Fruit fly (Drosophila melanogaster): ENCODE results near the gene P5cr.

The P5cr gene

DNA sequence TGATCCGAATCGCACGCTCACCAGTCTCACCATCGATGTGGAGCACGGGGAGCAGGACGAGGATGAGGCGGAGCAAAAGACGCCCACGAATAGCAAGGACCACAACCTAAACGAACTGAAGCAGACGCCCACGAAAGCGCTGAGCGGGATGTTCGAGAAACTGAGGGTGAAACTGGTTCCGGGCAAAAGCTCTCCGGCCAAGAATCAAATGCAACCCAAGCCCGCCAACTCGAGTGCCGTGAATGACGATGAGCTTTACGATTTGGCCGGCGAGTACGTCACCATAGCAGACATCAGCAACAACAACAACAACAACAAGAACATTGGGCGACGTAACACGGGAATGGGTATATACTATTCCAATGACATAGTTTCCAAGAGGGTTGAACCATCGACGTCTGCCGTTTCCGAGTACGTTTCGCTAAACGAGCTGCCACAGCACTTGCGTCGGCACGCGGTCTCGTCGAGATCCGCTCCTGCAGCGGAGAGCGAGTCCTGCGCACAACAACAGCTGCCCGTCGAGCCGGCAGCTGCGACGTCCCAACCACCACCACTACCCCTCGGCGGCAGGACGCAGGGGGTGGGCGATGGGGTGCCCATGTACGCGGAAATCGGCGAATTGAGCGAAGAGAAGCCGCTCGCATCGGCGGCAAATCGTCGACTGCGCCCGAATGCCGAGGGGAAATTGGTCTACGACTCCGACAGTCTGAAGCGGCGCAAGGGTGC lies 11.2 kb upstream of the P5cr start (continued):
- TF ChIP-seq insv (GFP tag; optimal IDR thresholded peaks at IDR 0.05) = no peak
- TF ChIP-seq bab2 (GFP tag; optimal IDR thresholded peaks at IDR 0.05) = no peak
- peak; percentile 83 for TF ChIP-seq CG10431 (GFP tag; optimal IDR thresholded peaks at IDR 0.05)
- TF ChIP-seq ssp (GFP tag; IDR thresholded peaks at IDR 0.05) = no peak
- TF ChIP-seq seq (GFP tag; IDR thresholded peaks at IDR 0.05) = peak; percentile 84
- TF ChIP-seq Sox102F (GFP tag; optimal IDR thresholded peaks at IDR 0.05) = no peak
- TF ChIP-seq ewg (GFP tag; optimal IDR thresholded peaks at IDR 0.05) = peak; percentile 95
- TF ChIP-seq ara (GFP tag; IDR thresholded peaks at IDR 0.05) = no peak
- no peak for TF ChIP-seq CG7987 (GFP tag; optimal IDR thresholded peaks at IDR 0.05)
- no peak for TF ChIP-seq Dad (GFP tag; optimal IDR thresholded peaks at IDR 0.05)
- no peak for TF ChIP-seq CHES-1-like (GFP tag; optimal IDR thresholded peaks at IDR 0.05)
- TF ChIP-seq nau (GFP tag; optimal IDR thresholded peaks at IDR 0.05) = no peak
- TF ChIP-seq CG8359 (GFP tag; optimal IDR thresholded peaks at IDR 0.05; ENCODE audit: borderline replicate concordance) = no peak
- TF ChIP-seq Bgb (GFP tag; IDR thresholded peaks at IDR 0.05; ENCODE audit: partially characterized antibody) = peak; percentile 34; the same call in 1 of the 2 replicates
- TF ChIP-seq Kr (GFP tag; optimal IDR thresholded peaks at IDR 0.05) = no peak
- peak in 1 of 2 experiments; percentile 48 for TF ChIP-seq Pdp1 (GFP tag; optimal IDR thresholded peaks at IDR 0.05)
- no peak for TF ChIP-seq ind (GFP tag; optimal IDR thresholded peaks at IDR 0.05)

DNA sequence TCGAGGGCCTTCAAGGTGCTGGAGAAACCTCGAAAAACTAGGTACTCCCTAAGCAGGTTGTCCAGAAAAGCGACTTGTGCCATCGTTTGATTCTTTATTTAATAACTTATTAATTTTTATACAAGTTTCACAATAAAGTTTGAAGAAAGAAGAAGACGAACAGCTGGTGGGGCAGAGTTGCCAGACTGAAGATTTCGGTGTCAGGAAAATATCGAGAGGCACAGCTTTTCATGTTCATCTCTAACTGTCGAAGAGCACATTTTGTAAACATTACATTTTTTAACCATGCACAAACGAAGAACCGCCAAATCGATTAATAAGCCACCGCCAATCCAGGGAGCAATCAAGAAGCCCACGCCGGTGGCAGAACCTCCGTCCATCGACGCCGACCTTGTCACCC lies 4.9 kb upstream of the P5cr start, which contains the start of the genes CG6005 and CG14286:
CG6005 (minus strand) TSS at position 169 of the 400 bp plus-strand sequence.
CG14286 (plus strand) TSS at position 231 of the 400 bp plus-strand sequence.
- TF ChIP-seq Spps (tag; optimal IDR thresholded peaks at IDR 0.05) = no peak
- TF ChIP-seq ERR (GFP tag; optimal IDR thresholded peaks at IDR 0.05) = no peak
- TF ChIP-seq CG6272 (GFP tag; IDR thresholded peaks at IDR 0.05) = peak; percentile 54; the same call in 1 of the 2 replicates
- TF ChIP-seq CG1792 (GFP tag; optimal IDR thresholded peaks at IDR 0.05) = no peak
- TF ChIP-seq vvl (GFP tag; IDR thresholded peaks at IDR 0.05) = peak; percentile 78
- no peak for TF ChIP-seq ham (GFP tag; IDR thresholded peaks at IDR 0.05)
- peak; percentile 45 for TF ChIP-seq ssp (GFP tag; IDR thresholded peaks at IDR 0.05)
- TF ChIP-seq Ets65A (GFP tag) = peak; percentile 30
- TF ChIP-seq tap (tag; optimal IDR thresholded peaks at IDR 0.05) = no peak
- peak; percentile 64 for TF ChIP-seq Dad (GFP tag; optimal IDR thresholded peaks at IDR 0.05)
- TF ChIP-seq CG14860 (GFP tag; IDR thresholded peaks at IDR 0.05; ENCODE audit: partially characterized antibody) = peak; percentile 59
- TF ChIP-seq sim (GFP tag; IDR thresholded peaks at IDR 0.05) = no peak
- TF ChIP-seq CG14710 (tag; optimal IDR thresholded peaks at IDR 0.05) = peak; percentile 37
- TF ChIP-seq grau (tag; optimal IDR thresholded peaks at IDR 0.05) = peak; percentile 52
- peak; percentile 48; the same call in 1 of the 2 replicates for TF ChIP-seq CG4730 (GFP tag; IDR thresholded peaks at IDR 0.05)
- no peak for TF ChIP-seq hth (optimal IDR thresholded peaks at IDR 0.05)
- no peak for TF ChIP-seq kay (GFP tag; optimal IDR thresholded peaks at IDR 0.05)
- TF ChIP-seq CG11085 (GFP tag; IDR thresholded peaks at IDR 0.05) = peak; percentile 67; the same call in 1 of the 2 replicates
- TF ChIP-seq CG6654 (GFP tag; optimal IDR thresholded peaks at IDR 0.05) = no peak
- peak; percentile 88 for TF ChIP-seq CG2120 (GFP tag; optimal IDR thresholded peaks at IDR 0.05)
- peak; percentile 55 for TF ChIP-seq ind (GFP tag; optimal IDR thresholded peaks at IDR 0.05)
- peak; percentile 62; the same call in 1 of the 3 replicates for TF ChIP-seq Mrtf (GFP tag; IDR thresholded peaks at IDR 0.05)
- no peak for TF ChIP-seq pita (GFP tag; optimal IDR thresholded peaks at IDR 0.05)
- TF ChIP-seq Side (GFP tag; optimal IDR thresholded peaks at IDR 0.05) = peak; percentile 33
- no peak for TF ChIP-seq Jarid2 (GFP tag; optimal IDR thresholded peaks at IDR 0.05)
- TF ChIP-seq Doc2 (GFP tag; IDR thresholded peaks at IDR 0.05) = no peak
- peak; percentile 36; the same call in 1 of the 3 replicates for TF ChIP-seq CG14050 (GFP tag; IDR thresholded peaks at IDR 0.05)
- TF ChIP-seq CoRest (tag; optimal IDR thresholded peaks at IDR 0.05) = peak; percentile 34
- no peak for TF ChIP-seq Deaf1 (tag; optimal IDR thresholded peaks at IDR 0.05)
- peak; percentile 78 for TF ChIP-seq MESR4 (GFP tag; optimal IDR thresholded peaks at IDR 0.05)
- no peak for TF ChIP-seq CG1233 (GFP tag; optimal IDR thresholded peaks at IDR 0.05)
- TF ChIP-seq CG10654 (GFP tag; optimal IDR thresholded peaks at IDR 0.05) = peak; percentile 2
- TF ChIP-seq CG15011 (GFP tag; optimal IDR thresholded peaks at IDR 0.05) = no peak
- no peak for TF ChIP-seq CG4820 (GFP tag; optimal IDR thresholded peaks at IDR 0.05)
- no peak for TF ChIP-seq usp (GFP tag; optimal IDR thresholded peaks at IDR 0.05)
